Fruit fly (Drosophila melanogaster): ENCODE measurements around the gene mthl6.

DNA sequence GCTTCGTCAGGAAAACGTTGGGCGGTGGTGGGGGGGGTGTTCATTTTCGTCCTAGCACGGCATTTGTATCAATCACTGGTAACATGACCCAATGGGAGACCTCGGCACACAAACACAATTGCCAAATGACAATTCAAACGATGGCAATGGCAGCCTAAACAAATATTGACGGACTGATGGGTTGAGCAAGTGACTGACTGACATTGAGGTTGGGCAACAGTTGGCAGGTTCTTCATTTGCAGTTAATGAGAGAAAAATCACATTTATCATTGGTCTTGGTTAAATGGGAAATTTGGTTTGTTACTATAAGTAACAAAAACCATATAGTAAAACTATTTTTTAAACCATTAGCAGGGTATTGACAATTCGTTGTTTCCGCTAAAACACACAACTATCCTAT lies 36.7 kb upstream of the mthl6 start:
- no peak for TF ChIP-seq Dfd (GFP tag; optimal IDR thresholded peaks at IDR 0.05)
- TF ChIP-seq foxo (GFP tag; optimal IDR thresholded peaks at IDR 0.05), result no peak
- no peak for TF ChIP-seq rgr (GFP tag; optimal IDR thresholded peaks at IDR 0.05)
- no peak for TF ChIP-seq dsf (GFP tag; optimal IDR thresholded peaks at IDR 0.05; ENCODE audit: borderline replicate concordance)
